Worm (Caenorhabditis elegans): ENCODE data around the gene srv-27.
"Not testable (repeated sequence)": the region's sequence is repeated elsewhere in the genome, so short reads cannot be mapped to it uniquely, and the experiment has no call there.

srv-27 gene

DNA sequence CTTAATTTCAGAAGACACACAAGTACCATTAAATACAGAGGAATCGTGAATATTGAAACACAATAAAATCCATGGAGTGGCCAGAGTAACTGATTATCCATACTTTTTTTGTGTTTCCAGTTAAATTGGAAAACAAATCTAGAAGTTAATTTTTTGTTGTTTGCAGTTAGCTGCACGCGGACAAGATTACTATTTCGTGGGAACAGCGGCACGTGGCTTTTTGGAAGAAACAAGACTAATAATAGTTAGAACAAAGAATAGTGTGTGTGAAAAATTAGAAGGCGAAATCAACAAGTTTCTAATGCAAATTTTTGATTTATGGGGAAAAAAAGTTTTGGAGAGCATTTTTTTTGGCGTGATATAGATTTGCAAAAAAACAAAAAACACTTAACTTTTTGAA is 31.7 kb downstream of the srv-27 start, which contains the start of gene srv-29:
TSS of gene srv-29 (minus strand) at position 101 of the 400 bp plus-strand sequence.
- TF ChIP-seq ztf-29 (GFP tag; IDR thresholded peaks at IDR 0.05) (no peak), cog-1 (tag; optimal IDR thresholded peaks at IDR 0.05) (no peak), tab-1 (GFP tag; IDR thresholded peaks at IDR 0.05) (no peak), klf-2 (GFP tag; conservative IDR thresholded peaks at IDR 0.05) (no peak), ref-1 (GFP tag; conservative IDR thresholded peaks at IDR 0.05) (no peak), T22C8.4 (GFP tag; IDR thresholded peaks at IDR 0.05) (no peak), med-1 (GFP tag; optimal IDR thresholded peaks at IDR 0.05; ENCODE audit: insufficient read depth) (no peak), flt-1 (GFP tag; IDR thresholded peaks at IDR 0.05) (no peak), ztf-23 (GFP tag; IDR thresholded peaks at IDR 0.05) (no peak)

DNA sequence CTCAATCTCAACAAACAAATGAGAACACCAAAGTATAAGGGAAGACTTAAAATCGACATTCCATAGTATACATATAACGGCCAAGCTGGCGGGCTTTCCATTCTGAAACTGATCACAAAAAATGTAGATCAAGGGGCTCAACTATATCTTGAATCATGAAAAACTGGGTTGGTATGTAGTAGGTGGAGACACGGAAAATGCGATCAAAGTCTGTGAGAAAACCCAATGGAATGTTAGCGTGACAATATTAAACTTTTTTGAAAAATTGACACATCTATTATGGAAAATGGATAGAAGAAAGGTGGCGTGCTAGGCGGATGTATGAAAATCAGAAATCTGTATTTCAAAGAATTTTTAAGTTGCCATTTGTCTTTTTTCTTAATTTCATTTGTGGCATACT is 34.9 kb downstream of the srv-27 start, which contains the start of gene srv-28:
TSS of gene srv-28 (minus strand) at position 101 of the 400 bp plus-strand sequence.
- no peak for TF ChIP-seq med-1 (GFP tag; optimal IDR thresholded peaks at IDR 0.05; ENCODE audit: insufficient read depth)
- no peak for TF ChIP-seq ref-1 (GFP tag; conservative IDR thresholded peaks at IDR 0.05)
- no peak for TF ChIP-seq tab-1 (GFP tag; IDR thresholded peaks at IDR 0.05)
- no peak for TF ChIP-seq T22C8.4 (GFP tag; IDR thresholded peaks at IDR 0.05)
- no peak for TF ChIP-seq cog-1 (tag; optimal IDR thresholded peaks at IDR 0.05)
- TF ChIP-seq flt-1 (GFP tag; IDR thresholded peaks at IDR 0.05): no peak
- no peak for TF ChIP-seq ztf-23 (GFP tag; IDR thresholded peaks at IDR 0.05)
- no peak for TF ChIP-seq klf-2 (GFP tag; conservative IDR thresholded peaks at IDR 0.05)
- no peak for TF ChIP-seq ztf-29 (GFP tag; IDR thresholded peaks at IDR 0.05)

DNA sequence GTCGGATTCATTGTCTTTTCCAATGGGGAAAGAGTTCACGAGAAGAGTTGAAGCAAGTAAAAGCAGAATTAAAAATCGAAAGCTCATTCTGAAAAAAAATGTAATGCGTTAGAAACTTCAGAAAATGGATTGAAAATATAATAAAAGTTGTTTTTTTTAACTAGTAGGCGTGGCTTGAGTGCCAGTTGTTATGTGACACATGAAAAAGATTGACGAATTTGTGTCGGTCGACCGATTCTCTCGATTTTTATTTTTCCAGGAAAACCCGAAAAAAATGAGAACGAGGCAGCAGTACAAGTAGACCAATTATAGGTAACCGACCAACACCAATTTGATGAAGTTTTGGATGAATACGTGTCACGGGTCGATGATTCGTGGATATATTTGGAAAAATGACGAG is 38.4 kb downstream of the srv-27 start, which contains the start of gene nlp-16:
TSS of gene nlp-16 (minus strand) at position 101 of the 400 bp plus-strand sequence.
- TF ChIP-seq T22C8.4 (GFP tag; IDR thresholded peaks at IDR 0.05) (no peak), ref-1 (GFP tag; conservative IDR thresholded peaks at IDR 0.05) (no peak), ztf-29 (GFP tag; IDR thresholded peaks at IDR 0.05) (no peak), klf-2 (GFP tag; conservative IDR thresholded peaks at IDR 0.05) (no peak), tab-1 (GFP tag; IDR thresholded peaks at IDR 0.05) (no peak), flt-1 (GFP tag; IDR thresholded peaks at IDR 0.05) (no peak), med-1 (GFP tag; optimal IDR thresholded peaks at IDR 0.05; ENCODE audit: insufficient read depth) (no peak), ztf-23 (GFP tag; IDR thresholded peaks at IDR 0.05) (no peak), cog-1 (tag; optimal IDR thresholded peaks at IDR 0.05) (no peak)

DNA sequence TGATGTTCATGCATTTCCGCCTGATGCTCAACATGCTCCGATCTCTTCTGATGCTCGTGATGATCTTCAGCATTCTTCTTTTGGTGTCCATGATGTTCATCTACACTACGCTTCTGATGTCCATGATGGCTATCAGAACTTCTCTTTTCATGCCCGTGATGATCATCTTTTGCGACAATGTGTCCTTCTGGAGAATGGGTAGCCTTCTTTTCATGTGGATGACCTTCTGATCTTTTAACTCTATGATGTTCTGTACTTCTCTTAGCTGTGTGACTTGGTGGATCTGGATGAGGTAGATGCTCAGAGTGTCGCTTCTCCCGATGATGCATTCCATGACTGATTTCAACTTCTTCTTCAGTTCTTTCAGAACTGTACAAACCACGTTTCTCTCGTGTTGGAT is 39.2 kb downstream of the srv-27 start:
- TF ChIP-seq med-1 (GFP tag; optimal IDR thresholded peaks at IDR 0.05; ENCODE audit: insufficient read depth) (no peak), ztf-29 (GFP tag; IDR thresholded peaks at IDR 0.05) (no peak), ztf-23 (GFP tag; IDR thresholded peaks at IDR 0.05) (no peak), tab-1 (GFP tag; IDR thresholded peaks at IDR 0.05) (no peak), T22C8.4 (GFP tag; IDR thresholded peaks at IDR 0.05) (no peak), klf-2 (GFP tag; conservative IDR thresholded peaks at IDR 0.05) (no peak), cog-1 (tag; optimal IDR thresholded peaks at IDR 0.05) (no peak), ref-1 (GFP tag; conservative IDR thresholded peaks at IDR 0.05) (no peak), flt-1 (GFP tag; IDR thresholded peaks at IDR 0.05) (no peak)

DNA sequence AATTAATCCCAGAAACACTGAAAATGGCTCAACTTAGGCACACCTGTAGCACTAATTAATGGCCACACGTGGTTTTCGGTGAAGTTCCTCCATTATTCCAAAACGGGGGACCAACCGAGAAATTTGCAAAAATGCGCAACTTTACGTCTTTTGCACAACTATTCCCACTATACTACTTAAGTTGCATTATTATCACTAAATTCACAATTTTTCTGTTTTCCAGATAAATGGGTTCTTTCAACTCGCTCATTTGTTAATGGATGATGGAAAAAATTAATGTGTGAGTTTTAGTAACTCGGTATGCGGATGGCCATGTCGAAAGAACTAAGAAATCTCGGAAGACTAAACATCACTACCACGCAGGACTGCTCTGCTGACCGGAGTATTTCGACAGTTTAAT is 43.5 kb downstream of the srv-27 start, which contains the start of gene T13A10.64:
TSS of gene T13A10.64 (plus strand) at position 301 of the 400 bp plus-strand sequence.
- TF ChIP-seq ztf-23 (GFP tag; IDR thresholded peaks at IDR 0.05) (no peak), ref-1 (GFP tag; conservative IDR thresholded peaks at IDR 0.05) (no peak), cog-1 (tag; optimal IDR thresholded peaks at IDR 0.05) (no peak)

DNA sequence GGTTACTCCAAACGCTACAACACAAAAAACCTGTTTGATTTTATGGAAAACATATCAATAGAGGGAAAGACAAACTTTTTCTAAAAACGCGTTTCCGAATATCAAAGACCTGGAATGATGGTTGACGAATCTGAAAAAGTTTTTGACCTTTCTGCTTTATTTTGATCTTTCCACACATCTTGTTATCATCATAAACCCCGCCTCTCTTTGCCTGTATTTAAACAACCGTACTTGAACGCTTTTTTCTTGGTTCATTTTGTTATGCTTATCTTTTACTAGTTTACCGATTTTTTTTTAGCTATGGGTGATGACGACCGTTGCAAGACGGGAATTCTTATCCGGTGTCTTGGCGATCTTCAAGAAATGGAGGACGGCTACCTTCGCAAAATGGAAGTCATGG is 45.2 kb downstream of the srv-27 start, which contains the start of gene T13A10.2:
TSS of gene T13A10.2 (plus strand) at position 301 of the 400 bp plus-strand sequence.
- not testable (repeated sequence) for TF ChIP-seq tab-1, ztf-29, flt-1 (GFP tag; IDR thresholded peaks at IDR 0.05)

DNA sequence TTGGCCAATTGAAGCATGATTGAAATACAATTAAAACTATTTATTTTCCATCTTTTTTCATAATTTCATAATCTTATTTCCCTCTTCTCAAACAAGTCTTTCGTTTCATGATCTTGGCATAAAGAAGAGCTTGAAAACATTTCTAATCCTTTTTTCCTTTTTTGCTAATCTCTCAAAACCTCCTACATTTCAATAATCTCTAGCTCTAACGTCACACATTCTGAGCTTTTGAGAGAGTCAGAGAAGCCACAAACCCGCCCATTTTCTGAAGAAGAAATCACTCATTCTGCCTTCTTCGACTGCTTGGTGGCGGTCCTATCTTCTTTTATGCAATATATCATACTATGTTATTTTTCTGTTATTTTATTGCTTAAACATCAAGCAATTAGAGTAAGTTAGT is 48.6 kb downstream of the srv-27 start, which contains the start of gene F58F9.1:
TSS of gene F58F9.1 (plus strand) at position 251 of the 400 bp plus-strand sequence.
- TF ChIP-seq T22C8.4 (GFP tag; IDR thresholded peaks at IDR 0.05) (no peak), tab-1 (GFP tag; IDR thresholded peaks at IDR 0.05) (no peak), cog-1 (tag; optimal IDR thresholded peaks at IDR 0.05) (no peak), ref-1 (GFP tag; conservative IDR thresholded peaks at IDR 0.05) (no peak), flt-1 (GFP tag; IDR thresholded peaks at IDR 0.05) (no peak), klf-2 (GFP tag; conservative IDR thresholded peaks at IDR 0.05) (no peak), ztf-23 (GFP tag; IDR thresholded peaks at IDR 0.05) (no peak), med-1 (GFP tag; optimal IDR thresholded peaks at IDR 0.05; ENCODE audit: insufficient read depth) (no peak), ztf-29 (GFP tag; IDR thresholded peaks at IDR 0.05) (no peak)

DNA sequence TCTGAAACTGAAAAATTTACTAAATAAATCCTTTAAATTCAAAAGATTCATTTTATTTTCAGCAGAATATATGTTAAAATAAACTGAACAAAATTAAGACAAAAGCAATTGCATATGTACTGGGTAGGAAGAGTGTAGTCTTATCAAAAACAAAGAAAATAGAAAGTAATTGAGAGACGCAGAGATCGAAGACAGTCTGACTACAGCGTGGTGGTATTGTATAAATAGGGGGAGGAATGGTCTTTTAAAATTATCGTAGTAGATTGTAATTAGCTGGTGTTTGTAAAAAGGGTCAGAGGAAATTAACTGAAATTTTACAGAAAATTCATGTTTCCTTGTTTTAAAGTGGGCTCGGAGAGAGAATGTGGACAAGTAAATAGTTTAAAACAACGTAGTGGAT is 49.7 kb downstream of the srv-27 start, which contains the start of gene acox-3:
TSS of gene acox-3 (minus strand) at position 7 of the 400 bp plus-strand sequence.
- no peak for TF ChIP-seq tab-1 (GFP tag; IDR thresholded peaks at IDR 0.05)

Measured in whole organism, midembryonic.